Worm (Caenorhabditis elegans) whole organism, L3 larva: ENCODE data around the gene T07A5.7.

Source experiments
- daf-12 ChIP-seq: fragments of 150-350 bp; optimal IDR thresholded peaks from 2 replicates; lab custom pipeline; 2014; ENCODE audit warnings: missing biosample characterization, missing genetic modification reagents, missing genetic modification characterization
- elt-2 ChIP-seq: sonication (generic microtip); optimal IDR thresholded peaks from 2 replicates; lab custom pipeline; 2016; ENCODE audit warnings: missing genetic modification reagents, mild to moderate bottlenecking, missing genetic modification characterization, missing compliant biosample characterization
- elt-3 ChIP-seq, 3 experiments: fragments of 150-350 bp in 1 of 3; sonication (generic microtip) in 2 of 3; optimal IDR thresholded peaks; 2 replicates in 2 of 3; 4 replicates in 1 of 3; lab custom pipeline; 2014 to 2017; ENCODE audit warnings: missing biosample characterization in 3 of 3, missing genetic modification characterization in 3 of 3
- jun-1 ChIP-seq: fragments of 150-350 bp; optimal IDR thresholded peaks from 2 replicates; lab custom pipeline; 2014; ENCODE audit warnings: missing biosample characterization, missing genetic modification reagents, missing genetic modification characterization
- mdl-1 ChIP-seq: fragments of 150-350 bp; optimal IDR thresholded peaks from 2 replicates; lab custom pipeline; 2014; ENCODE audit warnings: missing biosample characterization, missing genetic modification characterization
- nhr-25 ChIP-seq: sonication (generic microtip); optimal IDR thresholded peaks from 2 replicates; lab custom pipeline; 2017; ENCODE audit warnings: missing biosample characterization, missing genetic modification characterization
- nhr-76 ChIP-seq: fragments of 150-350 bp; sonication (generic microtip); optimal IDR thresholded peaks from 5 replicates; lab custom pipeline; 2014; ENCODE audit warnings: missing biosample characterization, missing genetic modification characterization
- skn-1 ChIP-seq: fragments of 150-350 bp; optimal IDR thresholded peaks from 2 replicates; lab custom pipeline; 2014; ENCODE audit warnings: missing biosample characterization, missing genetic modification characterization
- ztf-4 ChIP-seq: fragments of 150-350 bp; optimal IDR thresholded peaks from 2 replicates; lab custom pipeline; 2014; ENCODE audit warnings: missing biosample characterization, missing genetic modification characterization

- TF ChIP-seq jun-1 (tag; lab: Kevin White, UChicago): no peak
- TF ChIP-seq nhr-76 (tag; lab: Kevin White, UChicago): no peak
- no peak for TF ChIP-seq ztf-4 (tag; lab: Kevin White, UChicago)
- TF ChIP-seq elt-2 (tag; lab: Kevin White, UChicago): no peak
- TF ChIP-seq mdl-1 (tag; lab: Kevin White, UChicago): no peak
- TF ChIP-seq nhr-25 (tag; lab: Kevin White, UChicago): no peak
- no peak for TF ChIP-seq elt-3 (tag; optimal IDR thresholded peaks at IDR 0.05; lab: Kevin White, UChicago)
- TF ChIP-seq daf-12 (tag; lab: Kevin White, UChicago): no peak
- no peak for TF ChIP-seq skn-1 (tag; lab: Kevin White, UChicago)
Observed at ce11 chrIII:10353423-10353822, 42.5 kb upstream of the T07A5.7 start.
